Fruit fly (Drosophila melanogaster): ENCODE measurements around the gene mRpS2.

- TF ChIP-seq CTCF (optimal IDR thresholded peaks at IDR 0.05) (no peak), CG8478 (optimal IDR thresholded peaks at IDR 0.05) (no peak)
Measured at dm6 chr2L:4836193-4836592, 14.0 kb downstream of the mRpS2 start.
